Fruit fly (Drosophila melanogaster) whole organism, embryonic: ENCODE data around the gene CG5969.

Experiments used
- Bdp1 ChIP-seq: fragments of 200-800 bp; sonication (Bioruptor generic); optimal IDR thresholded peaks from 3 replicates; lab custom pipeline; 2016; ENCODE audit warnings: missing biosample characterization, missing genetic modification characterization
- Bgb ChIP-seq: fragments of 200-800 bp; sonication (Bioruptor generic); IDR thresholded peaks from 2 replicates; pipeline ENCODE4 v1.3.6; 2022; ENCODE audit warnings: missing biosample characterization, missing genetic modification characterization; ENCODE audit not compliant: partially characterized antibody
- CG10147 ChIP-seq: fragments of 200-800 bp; sonication (Bioruptor generic); optimal IDR thresholded peaks from 2 replicates; lab custom pipeline; 2019; ENCODE audit warnings: missing biosample characterization, mild to moderate bottlenecking, missing genetic modification characterization, moderate library complexity
- CG10209 ChIP-seq: fragments of 200-800 bp; sonication (Bioruptor generic); optimal IDR thresholded peaks from 3 replicates; lab custom pipeline; 2017; ENCODE audit warnings: missing biosample characterization, mild to moderate bottlenecking, missing genetic modification characterization, missing genetic modification reagents
- CG10267 ChIP-seq: fragments of 200-800 bp; sonication (Bioruptor generic); optimal IDR thresholded peaks from 2 replicates; lab custom pipeline; 2018; ENCODE audit warnings: missing biosample characterization, mild to moderate bottlenecking, missing genetic modification characterization, moderate library complexity
- CG11085 ChIP-seq: fragments of 200-800 bp; sonication (Bioruptor generic); IDR thresholded peaks from 2 replicates; pipeline ENCODE4 v1.3.6; 2022; ENCODE audit warnings: missing biosample characterization, missing genetic modification characterization
- CG12391 ChIP-seq: fragments of 200-800 bp; sonication (Bioruptor generic); optimal IDR thresholded peaks from 3 replicates; lab custom pipeline; 2018; ENCODE audit warnings: missing biosample characterization, mild to moderate bottlenecking, missing genetic modification characterization, moderate library complexity
- CG15073 ChIP-seq: fragments of 200-800 bp; sonication (Bioruptor generic); optimal IDR thresholded peaks from 2 replicates; lab custom pipeline; 2016; ENCODE audit warnings: missing biosample characterization, missing genetic modification characterization
- CG16815 ChIP-seq: fragments of 200-800 bp; sonication (Bioruptor generic); optimal IDR thresholded peaks from 3 replicates; lab custom pipeline; 2017; ENCODE audit warnings: missing biosample characterization, mild to moderate bottlenecking, missing genetic modification characterization
- CG17328 ChIP-seq: fragments of 200-800 bp; sonication (Bioruptor generic); IDR thresholded peaks from 2 replicates; pipeline ENCODE4 v1.3.6; 2022; ENCODE audit warnings: missing biosample characterization, missing genetic modification characterization
- CG17359 ChIP-seq: fragments of 200-800 bp; sonication (Bioruptor generic); optimal IDR thresholded peaks from 3 replicates; lab custom pipeline; 2018; ENCODE audit warnings: missing biosample characterization, mild to moderate bottlenecking, missing genetic modification characterization, moderate library complexity
- CG17829 ChIP-seq: fragments of 200-800 bp; optimal IDR thresholded peaks from 2 replicates; lab custom pipeline; 2019; ENCODE audit warnings: missing biosample characterization, mild to moderate bottlenecking, missing genetic modification characterization, moderate library complexity
- CG2116 ChIP-seq: fragments of 200-800 bp; sonication (Bioruptor generic); optimal IDR thresholded peaks from 3 replicates; lab custom pipeline; 2018; ENCODE audit warnings: missing biosample characterization, mild to moderate bottlenecking, missing genetic modification characterization
- CG7372 ChIP-seq: fragments of 200-800 bp; sonication (Bioruptor generic); IDR thresholded peaks from 2 replicates; pipeline ENCODE4 v1.3.6; 2022; ENCODE audit warnings: missing biosample characterization, missing genetic modification characterization
- CG7556 ChIP-seq: fragments of 200-800 bp; sonication (Bioruptor generic); optimal IDR thresholded peaks from 2 replicates; lab custom pipeline; 2017; ENCODE audit warnings: missing biosample characterization, mild to moderate bottlenecking, missing genetic modification characterization
- CG7786 ChIP-seq: fragments of 200-800 bp; sonication (Bioruptor generic); optimal IDR thresholded peaks from 2 replicates; lab custom pipeline; 2016; ENCODE audit warnings: missing biosample characterization, missing genetic modification characterization
- CG8924 ChIP-seq: fragments of 200-800 bp; optimal IDR thresholded peaks from 3 replicates; lab custom pipeline; 2019; ENCODE audit warnings: missing biosample characterization, mild to moderate bottlenecking, missing genetic modification characterization, moderate library complexity
- CG9609 ChIP-seq: fragments of 200-800 bp; sonication (Bioruptor generic); optimal IDR thresholded peaks from 3 replicates; lab custom pipeline; 2016; ENCODE audit warnings: missing biosample characterization, missing genetic modification characterization
- CG9797 ChIP-seq: fragments of 200-800 bp; sonication (Bioruptor generic); optimal IDR thresholded peaks from 3 replicates; lab custom pipeline; 2018; ENCODE audit warnings: missing biosample characterization, mild to moderate bottlenecking, missing genetic modification characterization
- CG9932 ChIP-seq: fragments of 200-800 bp; sonication (Bioruptor generic); IDR thresholded peaks from 2 replicates; pipeline ENCODE4 v1.3.6; 2022; ENCODE audit warnings: missing biosample characterization, missing genetic modification characterization
- Chrac-16 ChIP-seq: fragments of 200-800 bp; sonication (Bioruptor generic); optimal IDR thresholded peaks from 3 replicates; lab custom pipeline; 2016; ENCODE audit warnings: missing biosample characterization, missing genetic modification characterization
- Dek ChIP-seq: fragments of 200-800 bp; sonication (Bioruptor generic); optimal IDR thresholded peaks from 3 replicates; lab custom pipeline; 2019; ENCODE audit warnings: missing biosample characterization, mild to moderate bottlenecking, missing genetic modification characterization, moderate library complexity
- Eip74EF ChIP-seq, 2 experiments: fragments of 200-800 bp in 1 of 2; fragments of >200 bp in 1 of 2; sonication (Bioruptor generic) in 1 of 2; optimal IDR thresholded peaks; 2 replicates each; lab custom pipeline; 2017 to 2019; ENCODE audit warnings: missing biosample characterization in 2 of 2, missing genetic modification characterization in 2 of 2, mild to moderate bottlenecking in 1 of 2, moderate library complexity in 1 of 2
- Fer3 ChIP-seq: fragments of 200-800 bp; sonication (Bioruptor generic); optimal IDR thresholded peaks from 2 replicates; lab custom pipeline; 2018; ENCODE audit warnings: missing biosample characterization, mild to moderate bottlenecking, missing genetic modification characterization, moderate library complexity
- Hand ChIP-seq: fragments of 200-800 bp; sonication (Bioruptor generic); optimal IDR thresholded peaks from 2 replicates; lab custom pipeline; 2017; ENCODE audit warnings: mild to moderate bottlenecking, missing biosample characterization, missing genetic modification reagents, missing genetic modification characterization
- MBD-R2 ChIP-seq: fragments of 200-800 bp; sonication (Bioruptor generic); IDR thresholded peaks from 2 replicates; pipeline ENCODE4 v1.3.6; 2022; ENCODE audit warnings: missing biosample characterization, missing genetic modification characterization
- NC2β ChIP-seq: fragments of 200-800 bp; sonication (Bioruptor generic); optimal IDR thresholded peaks from 2 replicates; lab custom pipeline; 2016; ENCODE audit warnings: missing biosample characterization, missing genetic modification characterization
- Nf-YB ChIP-seq: fragments of 200-800 bp; sonication (Bioruptor generic); optimal IDR thresholded peaks from 3 replicates; lab custom pipeline; 2019; ENCODE audit warnings: missing biosample characterization, mild to moderate bottlenecking, missing genetic modification characterization, moderate library complexity
- Ravus ChIP-seq: fragments of 200-800 bp; sonication (Bioruptor generic); IDR thresholded peaks from 2 replicates; pipeline ENCODE4 v1.3.6; 2022; ENCODE audit warnings: missing biosample characterization, missing genetic modification characterization
- Sry-δ ChIP-seq: fragments of 200-800 bp; sonication (Bioruptor generic); optimal IDR thresholded peaks from 2 replicates; lab custom pipeline; 2016; ENCODE audit warnings: missing biosample characterization, missing genetic modification characterization
- Taf1 ChIP-seq: fragments of 200-800 bp; sonication (Bioruptor generic); IDR thresholded peaks from 2 replicates; pipeline ENCODE4 v1.3.6; 2022; ENCODE audit warnings: missing biosample characterization, missing genetic modification characterization
- al ChIP-seq: fragments of 200-800 bp; sonication (Bioruptor generic); IDR thresholded peaks from 2 replicates; pipeline ENCODE4 v1.3.6; 2022; ENCODE audit warnings: missing biosample characterization, missing genetic modification characterization
- amos ChIP-seq: fragments of 200-800 bp; sonication (Bioruptor generic); IDR thresholded peaks from 2 replicates; pipeline ENCODE4 v1.3.6; 2022; ENCODE audit warnings: missing biosample characterization, missing genetic modification characterization; ENCODE audit not compliant: partially characterized antibody
- caup ChIP-seq: fragments of 200-800 bp; sonication (Bioruptor generic); optimal IDR thresholded peaks from 3 replicates; lab custom pipeline; 2017; ENCODE audit warnings: missing biosample characterization, mild to moderate bottlenecking, missing genetic modification characterization, moderate library complexity; ENCODE audit not compliant: severe bottlenecking
- crc ChIP-seq: fragments of 200-800 bp; sonication (Bioruptor generic); optimal IDR thresholded peaks from 2 replicates; lab custom pipeline; 2016; ENCODE audit warnings: missing biosample characterization, missing genetic modification characterization
- crol ChIP-seq: fragments of 200-800 bp; sonication (Bioruptor generic); IDR thresholded peaks from 2 replicates; pipeline ENCODE4 v1.3.6; 2022; ENCODE audit warnings: missing biosample characterization, missing genetic modification characterization
- gem ChIP-seq: fragments of 200-800 bp; sonication (Bioruptor generic); optimal IDR thresholded peaks from 2 replicates; lab custom pipeline; 2019; ENCODE audit warnings: missing biosample characterization, mild to moderate bottlenecking, missing genetic modification characterization, moderate library complexity
- grau ChIP-seq: fragments of 200-800 bp; optimal IDR thresholded peaks from 3 replicates; lab custom pipeline; 2019; ENCODE audit warnings: missing biosample characterization, mild to moderate bottlenecking, missing genetic modification characterization, moderate library complexity
- gro ChIP-seq: fragments of 200-800 bp; sonication (Bioruptor generic); optimal IDR thresholded peaks from 2 replicates; lab custom pipeline; 2016; ENCODE audit warnings: missing biosample characterization, missing genetic modification characterization
- gsb-n ChIP-seq: fragments of 200-800 bp; sonication (Bioruptor generic); optimal IDR thresholded peaks from 3 replicates; lab custom pipeline; 2018; ENCODE audit warnings: missing biosample characterization, mild to moderate bottlenecking, missing genetic modification characterization
- gt ChIP-seq: fragments of 200-800 bp; sonication (Bioruptor generic); IDR thresholded peaks from 2 replicates; pipeline ENCODE4 v1.3.6; 2022; ENCODE audit warnings: missing biosample characterization, missing genetic modification characterization
- hb ChIP-seq: fragments of 200-800 bp; sonication (Bioruptor generic); IDR thresholded peaks from 3 replicates; pipeline ENCODE4 v1.3.6; 2022; ENCODE audit warnings: missing biosample characterization, missing genetic modification characterization; ENCODE audit not compliant: partially characterized antibody
- lab ChIP-seq: fragments of 200-800 bp; sonication (Bioruptor generic); optimal IDR thresholded peaks from 3 replicates; lab custom pipeline; 2017; ENCODE audit warnings: missing biosample characterization, missing genetic modification characterization, mild to moderate bottlenecking, moderate library complexity, missing genetic modification reagents
- lmd ChIP-seq: fragments of 200-800 bp; sonication (Bioruptor generic); IDR thresholded peaks from 2 replicates; pipeline ENCODE4 v1.3.6; 2022; ENCODE audit warnings: missing biosample characterization, missing genetic modification characterization
- salm ChIP-seq: fragments of 200-800 bp; sonication (Bioruptor generic); optimal IDR thresholded peaks from 2 replicates; lab custom pipeline; 2018; ENCODE audit warnings: missing biosample characterization, mild to moderate bottlenecking, missing genetic modification characterization
- slbo ChIP-seq: fragments of 200-800 bp; sonication (Bioruptor generic); IDR thresholded peaks from 2 replicates; pipeline ENCODE4 v1.3.6; 2022; ENCODE audit warnings: missing biosample characterization, missing genetic modification characterization
- stwl ChIP-seq: fragments of 200-800 bp; sonication (Bioruptor generic); optimal IDR thresholded peaks from 3 replicates; lab custom pipeline; 2018; ENCODE audit warnings: missing biosample characterization, mild to moderate bottlenecking, missing genetic modification characterization, moderate library complexity
- tgo ChIP-seq: fragments of 200-800 bp; sonication (Bioruptor generic); IDR thresholded peaks from 3 replicates; pipeline ENCODE4 v1.3.6; 2022; ENCODE audit warnings: missing biosample characterization, missing genetic modification characterization

CG5969 gene

DNA sequence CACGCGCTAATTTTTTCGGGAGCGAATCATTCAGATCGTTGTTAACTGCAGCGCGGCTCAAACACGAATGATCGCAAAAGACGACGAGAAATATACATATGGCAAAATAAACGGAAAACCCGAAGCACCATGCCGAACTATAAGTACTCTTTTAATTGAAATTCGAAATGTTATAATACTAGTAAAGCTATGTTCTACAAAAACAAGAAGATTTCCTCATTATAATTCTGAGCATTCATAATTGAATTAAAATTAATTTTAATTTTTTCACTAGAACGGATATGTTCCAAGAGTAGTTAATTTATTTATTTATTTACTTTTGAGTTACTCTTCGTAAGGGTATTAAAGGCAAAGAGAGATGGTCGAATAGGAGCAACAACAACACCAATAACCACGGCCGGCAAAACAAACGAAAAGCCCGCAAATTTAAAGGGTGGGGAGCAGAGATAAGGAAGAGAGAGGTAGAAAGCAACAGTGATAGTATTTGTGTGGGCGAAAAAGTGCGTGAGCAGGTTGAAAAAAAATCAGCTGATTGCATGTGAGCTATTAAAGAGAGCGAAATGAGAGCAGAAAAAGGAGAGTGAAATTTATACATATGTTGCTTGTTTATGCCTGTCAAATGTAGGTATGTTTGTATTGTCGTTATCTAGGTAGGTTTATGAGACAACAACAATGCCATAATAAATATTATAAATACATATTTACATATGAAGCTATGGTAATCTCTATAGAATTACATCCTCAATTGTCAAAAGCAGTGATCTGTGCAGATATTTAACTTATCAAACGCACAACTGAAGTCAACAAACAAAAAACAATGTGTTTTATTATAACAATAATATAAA is 20.1 kb downstream of the CG5969 start (continued):
- TF ChIP-seq Ravus (GFP tag; lab: Robert Waterston, UW) (no peak), al (peak; percentile 75), CG15073 (GFP tag; lab: Kevin White, UChicago) (no peak), CG7372 (GFP tag; lab: Robert Waterston, UW) (peak; percentile 55), amos (no peak), Sry-δ (GFP tag; lab: Kevin White, UChicago) (no peak), CG9932 (GFP tag; lab: Robert Waterston, UW) (peak; percentile 77), CG17328 (GFP tag; lab: Robert Waterston, UW) (peak; percentile 74), CG9797 (no peak), salm (tag; lab: Kevin White, UChicago) (peak; percentile 69)

DNA sequence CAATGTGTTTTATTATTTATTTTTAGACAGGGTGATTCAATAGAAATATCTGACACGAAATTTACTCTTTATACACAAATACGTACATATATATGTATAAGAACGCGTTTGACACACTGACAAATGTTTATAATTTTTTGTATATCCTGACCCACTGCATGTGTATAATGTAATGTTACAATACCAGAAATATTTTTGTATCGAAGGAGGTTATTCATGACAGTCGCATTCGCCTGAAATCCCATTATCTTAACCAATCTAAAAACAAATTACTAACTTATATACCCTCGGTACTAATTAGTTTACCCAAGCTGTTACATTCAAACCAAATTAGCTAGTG is 20.6 kb downstream of the CG5969 start:
- TF ChIP-seq Eip74EF (GFP tag; optimal IDR thresholded peaks at IDR 0.05; lab: Kevin White, UChicago) (no peak), gsb-n (tag; lab: Kevin White, UChicago) (peak; percentile 30), CG7786 (GFP tag; lab: Kevin White, UChicago) (peak; percentile 3), grau (tag; lab: Kevin White, UChicago) (peak; percentile 54), crc (peak; percentile 11), Dek (tag; lab: Kevin White, UChicago) (peak; percentile 30), CG9609 (GFP tag; lab: Kevin White, UChicago) (no peak), gem (tag; lab: Kevin White, UChicago) (peak; percentile 65), Taf1 (no peak), slbo (peak; percentile 56), Hand (peak; percentile 21), Fer3 (peak; percentile 24), Bgb (GFP tag; lab: Robert Waterston, UW) (no peak), CG12391 (tag; lab: Kevin White, UChicago) (peak; percentile 29), CG8924 (tag; lab: Kevin White, UChicago) (peak; percentile 30), gro (GFP tag; lab: Kevin White, UChicago) (no peak), hb (no peak), stwl (tag; lab: Kevin White, UChicago) (peak; percentile 12), caup (GFP tag; lab: Kevin White, UChicago) (peak; percentile 22), CG10209 (peak; percentile 35), NC2β (GFP tag; lab: Kevin White, UChicago) (no peak), CG7556 (GFP tag; lab: Kevin White, UChicago) (peak; percentile 7), CG2116 (GFP tag; lab: Kevin White, UChicago) (no peak), CG10147 (peak; percentile 4), CG11085 (peak; percentile 18; the same call in 1 of the 2 replicates), MBD-R2 (no peak), Chrac-16 (no peak), tgo (GFP tag; lab: Robert Waterston, UW) (no peak), Bdp1 (GFP tag; lab: Kevin White, UChicago) (no peak), lab (GFP tag; lab: Kevin White, UChicago) (peak; percentile 64), CG17829 (tag; lab: Kevin White, UChicago) (peak; percentile 16), CG16815 (GFP tag; lab: Kevin White, UChicago) (no peak), crol (GFP tag; lab: Robert Waterston, UW) (no peak), lmd (GFP tag; lab: Robert Waterston, UW) (peak; percentile 14; the same call in 1 of the 2 replicates), gt (no peak), CG17359 (tag; lab: Kevin White, UChicago) (peak; percentile 3), CG10267 (tag; lab: Kevin White, UChicago) (peak; percentile 69), Nf-YB (peak; percentile 4)
